Worm (Caenorhabditis elegans) whole organism, midembryonic: ENCODE results near the gene snt-7.

Experiments used
- T22C8.4 ChIP-seq: fragments of 200-800 bp; sonication (Bioruptor generic); IDR thresholded peaks from 2 replicates; pipeline ENCODE4 v1.3.6; 2022; ENCODE audit warnings: missing genetic modification characterization, missing compliant biosample characterization
- cog-1 ChIP-seq: sonication (generic microtip); optimal IDR thresholded peaks from 2 replicates; lab custom pipeline; 2016; ENCODE audit warnings: missing genetic modification characterization, missing compliant biosample characterization
- flt-1 ChIP-seq: fragments of 200-800 bp; sonication (Bioruptor generic); IDR thresholded peaks from 2 replicates; pipeline ENCODE4 v1.3.6; 2022; ENCODE audit warnings: missing genetic modification characterization, missing compliant biosample characterization
- klf-2 ChIP-seq: fragments of 200-800 bp; sonication (Bioruptor generic); conservative IDR thresholded peaks from 2 replicates; pipeline ENCODE4 v1.3.6; 2022; ENCODE audit warnings: missing genetic modification reagents, missing genetic modification characterization, missing compliant biosample characterization
- med-1 ChIP-seq: sonication (generic microtip); optimal IDR thresholded peaks from 2 replicates; lab custom pipeline; 2017; ENCODE audit warnings: missing genetic modification characterization, mild to moderate bottlenecking, missing compliant biosample characterization, antibody characterized with exemption, missing genetic modification reagents; ENCODE audit not compliant: insufficient read depth
- ref-1 ChIP-seq: fragments of 200-800 bp; sonication (Bioruptor generic); conservative IDR thresholded peaks from 2 replicates; pipeline ENCODE4 v1.3.6; 2022; ENCODE audit warnings: missing genetic modification reagents, missing genetic modification characterization, missing compliant biosample characterization
- tab-1 ChIP-seq: fragments of 200-800 bp; sonication (Bioruptor generic); IDR thresholded peaks from 2 replicates; pipeline ENCODE4 v1.3.6; 2022; ENCODE audit warnings: missing genetic modification characterization, missing compliant biosample characterization

DNA sequence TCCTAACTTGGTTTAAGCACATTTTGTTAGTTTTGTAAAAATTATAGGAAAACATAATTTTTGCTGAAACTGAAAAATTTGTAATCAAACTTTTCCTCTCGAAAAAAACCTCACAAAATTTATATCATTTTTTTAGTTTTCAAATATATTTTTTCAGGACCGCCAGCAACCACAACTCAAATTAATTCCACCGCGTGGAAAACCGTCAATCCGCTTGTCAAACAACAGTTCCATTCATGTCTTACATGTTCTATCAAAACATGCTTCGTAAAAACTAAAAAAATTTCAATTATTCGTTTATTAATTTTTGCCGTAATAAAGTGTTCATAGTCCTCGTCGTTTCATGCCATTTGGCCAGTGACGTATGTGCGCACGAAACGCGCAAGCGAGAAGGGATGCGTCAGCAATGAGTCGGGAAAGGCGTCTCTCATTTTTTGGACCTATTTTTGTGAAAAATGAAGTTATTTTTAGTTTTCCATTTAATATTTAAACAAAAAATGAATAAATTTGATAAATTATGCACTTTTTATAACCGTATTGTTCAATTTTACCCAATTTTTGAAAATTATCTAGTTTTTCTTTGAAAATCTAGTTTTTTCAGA is 25.5 kb downstream of the snt-7 start, which contains the start of gene ucr-2.2:
- TF ChIP-seq flt-1 (GFP tag; lab: Robert Waterston, UW) (0 out of 2 replicates have a peak, but pooled peaks have one; percentile 51), med-1 (GFP tag; lab: Kevin White, UChicago) (no peak), tab-1 (GFP tag; lab: Robert Waterston, UW) (no peak), cog-1 (tag; lab: Kevin White, UChicago) (peak; percentile 57), T22C8.4 (GFP tag; lab: Robert Waterston, UW) (no peak), klf-2 (GFP tag; lab: Robert Waterston, UW) (no peak), ref-1 (no peak)
